Worm (Caenorhabditis elegans): ENCODE results near the gene Y53F4B.19.

The Y53F4B.19 gene

ce11 chrII:15071571-15071970 is 5.2 kb upstream of the Y53F4B.19 start, which contains the start of gene Y53F4B.18:
Y53F4B.18 (minus strand) TSS chrII:15071671.
- no peak for TF ChIP-seq syd-9 (tag; optimal IDR thresholded peaks at IDR 0.05)
- no peak for TF ChIP-seq nhr-232 (tag; optimal IDR thresholded peaks at IDR 0.05)

- TF ChIP-seq K09A11.1 (tag; optimal IDR thresholded peaks at IDR 0.05; ENCODE audit: insufficient read depth) (no peak), pha-2 (tag; optimal IDR thresholded peaks at IDR 0.05) (no peak), pros-1 (tag; optimal IDR thresholded peaks at IDR 0.05) (no peak), npax-4 (tag; optimal IDR thresholded peaks at IDR 0.05) (no peak), dmd-4 (tag; optimal IDR thresholded peaks at IDR 0.05; ENCODE audit: borderline replicate concordance) (no peak), ceh-2 (tag; optimal IDR thresholded peaks at IDR 0.05) (no peak), hlh-6 (tag; optimal IDR thresholded peaks at IDR 0.05) (no peak), pha-4 (tag; optimal IDR thresholded peaks at IDR 0.05) (no peak), unc-55 (GFP tag; optimal IDR thresholded peaks at IDR 0.05) (no peak), nhr-232 (tag; optimal IDR thresholded peaks at IDR 0.05) (no peak), eyg-1 (tag; optimal IDR thresholded peaks at IDR 0.05) (no peak), hlh-8 (tag; optimal IDR thresholded peaks at IDR 0.05) (no peak), gmeb-2 (tag; optimal IDR thresholded peaks at IDR 0.05) (no peak), madf-2 (tag; optimal IDR thresholded peaks at IDR 0.05) (no peak), fax-1 (tag; optimal IDR thresholded peaks at IDR 0.05) (no peak)
Measured at ce11 chrII:15074760-15075159, 2.0 kb upstream of the Y53F4B.19 start.

- TF ChIP-seq ceh-6 (GFP tag; optimal IDR thresholded peaks at IDR 0.05) (no peak), ceh-48 (tag; optimal IDR thresholded peaks at IDR 0.05) (no peak), hlh-15 (tag; optimal IDR thresholded peaks at IDR 0.05) (no peak), ttx-3 (tag; optimal IDR thresholded peaks at IDR 0.05) (no peak), sox-2 (GFP tag; IDR thresholded peaks at IDR 0.05) (no peak), ceh-34 (tag; optimal IDR thresholded peaks at IDR 0.05) (peak; percentile 33)
Measured at ce11 chrII:15080535-15080934, 3.8 kb downstream of the Y53F4B.19 start.

ce11 chrII:15084170-15084569 is 7.4 kb downstream of the Y53F4B.19 start, which contains the start of gene Y53F4B.20:
Y53F4B.20 (plus strand) TSS chrII:15084470.
- TF ChIP-seq dmd-4 (tag; optimal IDR thresholded peaks at IDR 0.05; ENCODE audit: borderline replicate concordance) (no peak), lim-6 (tag; optimal IDR thresholded peaks at IDR 0.05) (no peak)

ce11 chrII:15089086-15089895 is 12.6 kb downstream of the Y53F4B.19 start:
- TF ChIP-seq unc-3 (GFP tag; conservative IDR thresholded peaks at IDR 0.05) (no peak), unc-3 (tag; optimal IDR thresholded peaks at IDR 0.05) (no peak), hlh-8 (tag; optimal IDR thresholded peaks at IDR 0.05) (peak; percentile 58), sdc-2 (tag; optimal IDR thresholded peaks at IDR 0.05) (peak; percentile 56), nhr-11 (tag; optimal IDR thresholded peaks at IDR 0.05) (no peak), ceh-34 (tag; optimal IDR thresholded peaks at IDR 0.05) (peak; percentile 21), unc-55 (GFP tag; optimal IDR thresholded peaks at IDR 0.05) (no peak), ceh-19 (GFP tag; optimal IDR thresholded peaks at IDR 0.05) (no peak), odd-2 (tag; optimal IDR thresholded peaks at IDR 0.05) (no peak), dmd-4 (tag; optimal IDR thresholded peaks at IDR 0.05; ENCODE audit: borderline replicate concordance) (no peak), unc-86 (tag; optimal IDR thresholded peaks at IDR 0.05) (no peak), rnt-1 (tag; optimal IDR thresholded peaks at IDR 0.05) (peak; percentile 43), zip-5 (tag; optimal IDR thresholded peaks at IDR 0.05) (peak; percentile 73), ceh-22 (tag; optimal IDR thresholded peaks at IDR 0.05) (no peak), sox-2 (GFP tag; IDR thresholded peaks at IDR 0.05) (no peak), dve-1 (tag; optimal IDR thresholded peaks at IDR 0.05) (no peak), gmeb-2 (tag; optimal IDR thresholded peaks at IDR 0.05) (no peak), pat-9 (tag; optimal IDR thresholded peaks at IDR 0.05) (no peak), ceh-30 (tag; optimal IDR thresholded peaks at IDR 0.05) (no peak), ref-2 (tag; optimal IDR thresholded peaks at IDR 0.05) (peak; percentile 62), K02D7.2 (tag; optimal IDR thresholded peaks at IDR 0.05) (no peak), pag-3 (tag; optimal IDR thresholded peaks at IDR 0.05; ENCODE audit: borderline replicate concordance) (no peak), C08G9.2 (tag; optimal IDR thresholded peaks at IDR 0.05) (peak; percentile 87), mec-3 (tag; optimal IDR thresholded peaks at IDR 0.05; ENCODE audit: borderline replicate concordance) (peak; percentile 62), tbx-2 (tag; optimal IDR thresholded peaks at IDR 0.05) (peak; percentile 68), hlh-13 (GFP tag; optimal IDR thresholded peaks at IDR 0.05) (no peak), tbx-7 (tag; optimal IDR thresholded peaks at IDR 0.05) (peak; percentile 84)

All from whole organism, late embryonic.